Fruit fly (Drosophila melanogaster) whole organism, wandering third instar larva: ENCODE results near the gene edin.

Experiments used
- Abd-B ChIP-seq: fragments of >200 bp; optimal IDR thresholded peaks from 2 replicates; lab custom pipeline; 2017; ENCODE audit warnings: missing biosample characterization, missing genetic modification characterization
- CG32264 ChIP-seq: fragments of 200-800 bp; sonication (Bioruptor generic); optimal IDR thresholded peaks from 2 replicates; lab custom pipeline; 2016; ENCODE audit warnings: missing biosample characterization, missing genetic modification characterization
- CG9705 ChIP-seq: fragments of 200-800 bp; sonication (Bioruptor generic); optimal IDR thresholded peaks from 2 replicates; lab custom pipeline; 2018; ENCODE audit warnings: missing biosample characterization, mild to moderate bottlenecking, missing genetic modification characterization
- CrebA ChIP-seq: fragments of 200-800 bp; sonication (Bioruptor generic); optimal IDR thresholded peaks from 2 replicates; lab custom pipeline; 2016; ENCODE audit warnings: missing biosample characterization, mild to moderate bottlenecking, missing genetic modification characterization, borderline replicate concordance
- Dfd ChIP-seq: fragments of >200 bp; optimal IDR thresholded peaks from 2 replicates; lab custom pipeline; 2017; ENCODE audit warnings: missing biosample characterization, missing genetic modification characterization
- Dif ChIP-seq: fragments of 200-275, 200-300 bp; sonication (Bioruptor generic); optimal IDR thresholded peaks from 2 replicates; lab custom pipeline; 2018; ENCODE audit warnings: missing biosample characterization, missing genetic modification characterization; ENCODE audit not compliant: partially characterized antibody
- GATAd ChIP-seq: sonication (Bioruptor generic); optimal IDR thresholded peaks from 2 replicates; lab custom pipeline; 2016; ENCODE audit warnings: missing biosample characterization, missing genetic modification characterization
- HLH106 ChIP-seq: fragments of 200-800 bp; optimal IDR thresholded peaks from 3 replicates; lab custom pipeline; 2019; ENCODE audit warnings: missing biosample characterization, mild to moderate bottlenecking, missing genetic modification characterization, moderate library complexity
- Hnf4 ChIP-seq: fragments of 200-800 bp; sonication (Bioruptor generic); optimal IDR thresholded peaks from 2 replicates; lab custom pipeline; 2016; ENCODE audit warnings: missing biosample characterization, mild to moderate bottlenecking, missing genetic modification characterization
- Hr78 ChIP-seq: fragments of >200 bp; optimal IDR thresholded peaks from 2 replicates; lab custom pipeline; 2017; ENCODE audit warnings: missing biosample characterization, missing genetic modification characterization
- Hr83 ChIP-seq: fragments of 200-300 bp; sonication (Bioruptor generic); optimal IDR thresholded peaks from 2 replicates; lab custom pipeline; 2016; ENCODE audit warnings: missing biosample characterization, mild to moderate bottlenecking, missing genetic modification characterization, moderate library complexity; ENCODE audit not compliant: poor library complexity, severe bottlenecking
- Jra ChIP-seq: sonication (Bioruptor generic); optimal IDR thresholded peaks from 2 replicates; lab custom pipeline; 2016; ENCODE audit warnings: missing biosample characterization, missing genetic modification characterization
- Mio ChIP-seq: sonication (Bioruptor generic); optimal IDR thresholded peaks from 2 replicates; lab custom pipeline; 2016; ENCODE audit warnings: missing biosample characterization, missing genetic modification characterization
- Myc ChIP-seq: fragments of >200 bp; optimal IDR thresholded peaks from 2 replicates; lab custom pipeline; 2017
- N ChIP-seq: fragments of >200 bp; optimal IDR thresholded peaks from 2 replicates; lab custom pipeline; 2018; ENCODE audit warnings: missing biosample characterization, missing external identifiers, missing genetic modification characterization
- OdsH ChIP-seq: fragments of 200-800 bp; sonication (Bioruptor generic); optimal IDR thresholded peaks from 2 replicates; lab custom pipeline; 2016; ENCODE audit warnings: missing biosample characterization, mild to moderate bottlenecking, missing genetic modification characterization
- Rel ChIP-seq, 2 experiments: fragments of 200-800 bp; sonication (Bioruptor generic) in 1 of 2; optimal IDR thresholded peaks; 2 replicates in 1 of 2; 3 replicates in 1 of 2; lab custom pipeline; 2016 to 2019; ENCODE audit warnings: mild to moderate bottlenecking in 2 of 2, missing biosample characterization in 2 of 2, missing genetic modification characterization in 2 of 2, moderate library complexity in 1 of 2
- Sp1 ChIP-seq: fragments of 200-800 bp; sonication (Bioruptor generic); optimal IDR thresholded peaks from 3 replicates; lab custom pipeline; 2019; ENCODE audit warnings: missing biosample characterization, mild to moderate bottlenecking, missing genetic modification characterization, moderate library complexity
- Vsx2 ChIP-seq: fragments of 200-300, 225-300 bp; sonication (Bioruptor generic); optimal IDR thresholded peaks from 2 replicates; lab custom pipeline; 2018; ENCODE audit warnings: missing biosample characterization, missing genetic modification characterization; ENCODE audit not compliant: partially characterized antibody
- br ChIP-seq: fragments of 200-800 bp; sonication (Bioruptor generic); optimal IDR thresholded peaks from 2 replicates; lab custom pipeline; 2016; ENCODE audit warnings: missing biosample characterization, missing genetic modification characterization
- brk ChIP-seq: fragments of 200-800 bp; sonication (Bioruptor generic); optimal IDR thresholded peaks from 2 replicates; lab custom pipeline; 2016; ENCODE audit warnings: missing biosample characterization, mild to moderate bottlenecking, missing genetic modification characterization
- dl ChIP-seq, 2 experiments: fragments of 175-275, 200-275 bp in 1 of 2; fragments of 200-275 bp in 1 of 2; sonication (Bioruptor generic); optimal IDR thresholded peaks; lab custom pipeline; 2018; ENCODE audit warnings: mild to moderate bottlenecking in 2 of 2, missing biosample characterization in 2 of 2, missing genetic modification characterization in 2 of 2, moderate library complexity in 2 of 2; ENCODE audit not compliant: partially characterized antibody in 2 of 2, insufficient read depth in 1 of 2
- dmrt93B ChIP-seq: fragments of 200-800 bp; sonication (Bioruptor generic); optimal IDR thresholded peaks from 2 replicates; lab custom pipeline; 2018; ENCODE audit warnings: missing biosample characterization, mild to moderate bottlenecking, missing genetic modification characterization
- dsf ChIP-seq: sonication (Bioruptor generic); optimal IDR thresholded peaks from 2 replicates; lab custom pipeline; 2016; ENCODE audit warnings: missing biosample characterization, missing genetic modification characterization, borderline replicate concordance
- ey ChIP-seq: fragments of 200-800 bp; sonication (Bioruptor generic); optimal IDR thresholded peaks from 2 replicates; lab custom pipeline; 2016; ENCODE audit warnings: missing biosample characterization, missing genetic modification characterization
- foxo ChIP-seq, 2 experiments: fragments of 200-800 bp; sonication (Bioruptor generic); optimal IDR thresholded peaks; 2 replicates in 1 of 2; 3 replicates in 1 of 2; lab custom pipeline; 2016 to 2017; ENCODE audit warnings: missing biosample characterization in 2 of 2, missing genetic modification characterization in 2 of 2
- fru ChIP-seq: fragments of 200-800 bp; sonication (Bioruptor generic); optimal IDR thresholded peaks from 3 replicates; lab custom pipeline; 2016; ENCODE audit warnings: missing biosample characterization, mild to moderate bottlenecking, missing genetic modification characterization
- h ChIP-seq: fragments of 200-800 bp; sonication (Bioruptor generic); optimal IDR thresholded peaks from 3 replicates; lab custom pipeline; 2016; ENCODE audit warnings: missing biosample characterization, mild to moderate bottlenecking, missing genetic modification characterization
- jim ChIP-seq: fragments of 175-275, 200-325 bp; sonication (Bioruptor generic); optimal IDR thresholded peaks from 2 replicates; lab custom pipeline; 2016; ENCODE audit warnings: missing biosample characterization, mild to moderate bottlenecking, missing genetic modification characterization
- lola ChIP-seq: fragments of >200 bp; optimal IDR thresholded peaks from 2 replicates; lab custom pipeline; 2017; ENCODE audit warnings: missing biosample characterization, missing genetic modification characterization
- pan ChIP-seq: fragments of >200 bp; optimal IDR thresholded peaks from 2 replicates; lab custom pipeline; 2017
- psq ChIP-seq: fragments of 200-800 bp; sonication (Bioruptor generic); optimal IDR thresholded peaks from 3 replicates; lab custom pipeline; 2017; ENCODE audit warnings: missing biosample characterization, mild to moderate bottlenecking, missing genetic modification characterization, moderate library complexity
- rgr ChIP-seq: fragments of 200-800 bp; sonication (Bioruptor generic); optimal IDR thresholded peaks from 3 replicates; lab custom pipeline; 2016; ENCODE audit warnings: missing biosample characterization, mild to moderate bottlenecking, missing genetic modification characterization
- sage ChIP-seq: fragments of 200-800 bp; sonication (Bioruptor generic); optimal IDR thresholded peaks from 2 replicates; lab custom pipeline; 2016; ENCODE audit warnings: missing biosample characterization, mild to moderate bottlenecking, missing genetic modification characterization
- sv ChIP-seq: fragments of 200-800 bp; sonication (Bioruptor generic); optimal IDR thresholded peaks from 3 replicates; lab custom pipeline; 2016; ENCODE audit warnings: missing biosample characterization, missing genetic modification characterization
- tai ChIP-seq: sonication (Bioruptor generic); optimal IDR thresholded peaks from 2 replicates; lab custom pipeline; 2016; ENCODE audit warnings: missing biosample characterization, missing genetic modification characterization
- usp ChIP-seq: fragments of >200 bp; optimal IDR thresholded peaks from 2 replicates; lab custom pipeline; 2017; ENCODE audit warnings: missing biosample characterization, missing genetic modification characterization
- woc ChIP-seq: sonication (Bioruptor generic); optimal IDR thresholded peaks from 2 replicates; lab custom pipeline; 2016; ENCODE audit warnings: missing biosample characterization, mild to moderate bottlenecking, missing genetic modification characterization

Gene edin

DNA sequence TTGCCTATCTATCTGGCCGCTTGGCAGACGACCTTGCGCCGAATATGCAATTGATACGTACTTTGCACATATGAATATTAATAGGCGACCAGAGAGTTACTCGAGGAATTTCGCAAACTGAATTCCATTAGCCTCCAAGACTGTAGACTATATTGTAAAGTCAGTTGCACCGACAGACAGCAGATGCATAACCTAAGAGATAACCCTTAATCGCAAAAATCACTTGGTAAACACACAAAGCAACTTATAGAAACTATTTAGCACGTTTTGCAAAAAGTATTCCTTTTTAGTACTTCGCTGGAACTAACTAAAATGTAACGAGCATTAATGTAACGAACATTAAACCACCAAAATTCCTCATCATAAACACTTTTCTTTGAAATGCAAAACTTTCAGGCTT lies 8.6 kb upstream of the edin start, which contains the start of gene CG6333:
Gene CG6333, minus strand, starts transcription at position 101 of the 400 bp plus-strand sequence.
- TF ChIP-seq CG32264 (GFP tag; lab: Kevin White, UChicago) (no peak), Myc (no peak), CG9705 (GFP tag; lab: Kevin White, UChicago) (no peak), GATAd (no peak), sv (GFP tag; lab: Kevin White, UChicago) (no peak), Dfd (GFP tag; lab: Kevin White, UChicago) (no peak), foxo (GFP tag; optimal IDR thresholded peaks at IDR 0.05; lab: Kevin White, UChicago) (no peak), Rel (GFP tag; optimal IDR thresholded peaks at IDR 0.05; lab: Kevin White, UChicago) (no peak), Rel (tag; optimal IDR thresholded peaks at IDR 0.05; lab: Kevin White, UChicago) (no peak), Hr78 (GFP tag; lab: Kevin White, UChicago) (no peak), pan (lab: Kevin White, UChicago) (no peak)

DNA sequence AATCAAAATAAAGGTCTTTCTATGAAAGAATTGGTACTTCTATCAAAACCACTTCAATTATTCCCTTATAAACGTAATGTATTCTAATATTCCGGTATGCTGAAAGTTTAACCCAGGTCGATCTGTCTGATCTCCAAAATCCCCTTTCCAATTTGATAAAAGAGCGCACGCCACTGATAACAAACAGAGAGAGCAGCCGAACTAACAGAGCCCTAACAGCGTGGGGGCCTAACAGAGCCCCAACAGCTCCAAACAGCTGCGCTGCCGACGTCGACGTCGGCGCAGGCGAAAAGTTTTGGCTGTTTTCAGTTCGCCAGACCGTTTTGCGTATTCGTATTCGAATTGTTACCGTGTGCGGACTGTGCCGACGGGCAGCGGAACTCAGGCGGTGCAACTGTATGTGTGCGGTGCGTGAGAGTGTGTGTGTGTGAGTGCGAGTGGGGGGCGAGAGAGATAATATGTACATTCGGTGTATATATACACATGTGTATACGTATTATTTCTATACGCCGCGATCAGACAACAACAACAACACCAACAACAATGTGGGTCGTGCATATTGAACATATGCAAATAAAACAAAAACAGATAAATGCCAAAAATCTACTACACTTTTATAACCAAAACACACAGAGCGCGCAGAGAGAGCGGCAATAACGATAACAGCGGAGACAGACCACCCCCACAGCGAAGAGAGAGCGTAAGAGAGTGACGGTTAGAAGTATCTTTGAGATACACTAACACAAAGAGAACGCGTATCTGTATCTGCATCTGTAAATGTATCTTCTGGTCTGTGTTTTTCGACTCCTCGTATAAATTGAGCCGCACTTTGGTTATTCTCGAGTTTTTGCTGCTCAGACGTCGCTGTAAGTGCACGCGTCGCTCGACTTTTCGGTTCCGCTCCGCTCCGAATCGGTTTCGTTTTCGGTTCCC lies 7.6 kb upstream of the edin start, which contains the start of gene Oatp74D:
Gene Oatp74D, plus strand, starts transcription at position 325 of the 933 bp plus-strand sequence.
- TF ChIP-seq Rel (GFP tag; optimal IDR thresholded peaks at IDR 0.05; lab: Kevin White, UChicago) (peak; percentile 52), Rel (tag; optimal IDR thresholded peaks at IDR 0.05; lab: Kevin White, UChicago) (peak; percentile 73), CG32264 (GFP tag; lab: Kevin White, UChicago) (peak; percentile 57), ey (GFP tag; lab: Kevin White, UChicago) (peak; percentile 63), br (peak; percentile 50), sv (GFP tag; lab: Kevin White, UChicago) (no peak), N (GFP tag; lab: Kevin White, UChicago) (peak; percentile 89), Hr78 (GFP tag; lab: Kevin White, UChicago) (no peak), lola (GFP tag; lab: Kevin White, UChicago) (no peak), dsf (GFP tag; lab: Kevin White, UChicago) (no peak), Dfd (GFP tag; lab: Kevin White, UChicago) (no peak), woc (GFP tag; lab: Kevin White, UChicago) (peak; percentile 34), Dif (GFP tag; lab: Kevin White, UChicago) (peak; percentile 73), foxo (GFP tag; optimal IDR thresholded peaks at IDR 0.05; lab: Kevin White, UChicago) (peak; percentile 3 to 72), OdsH (GFP tag; lab: Kevin White, UChicago) (peak; percentile 60), Hnf4 (GFP tag; lab: Kevin White, UChicago) (peak; percentile 51), GATAd (no peak), HLH106 (tag; lab: Kevin White, UChicago) (peak; percentile 18), Hr83 (GFP tag; lab: Kevin White, UChicago) (peak; percentile 41), dmrt93B (no peak), h (GFP tag; lab: Kevin White, UChicago) (peak; percentile 71), tai (peak; percentile 57), rgr (GFP tag; lab: Kevin White, UChicago) (peak; percentile 71), usp (GFP tag; lab: Kevin White, UChicago) (no peak), CrebA (GFP tag; lab: Kevin White, UChicago) (peak; percentile 75), CG9705 (GFP tag; lab: Kevin White, UChicago) (no peak), Jra (peak; percentile 13), Sp1 (GFP tag; lab: Kevin White, UChicago) (peak; percentile 38), Mio (GFP tag; lab: Kevin White, UChicago) (no peak), brk (GFP tag; lab: Kevin White, UChicago) (peak; percentile 41), psq (peak; percentile 46), Vsx2 (GFP tag; lab: Kevin White, UChicago) (peak; percentile 53), Abd-B (GFP tag; lab: Kevin White, UChicago) (peak; percentile 52), jim (GFP tag; lab: Kevin White, UChicago) (no peak), pan (lab: Kevin White, UChicago) (no peak), Myc (no peak), sage (peak; percentile 53), fru (GFP tag; lab: Kevin White, UChicago) (peak; percentile 60), dl (GFP tag; optimal IDR thresholded peaks at IDR 0.05; lab: Kevin White, UChicago; ENCODE audit: insufficient read depth in 1 of 2, partially characterized antibody in 2 of 2) (peak; percentile 59 to 74)
- TF ChIP-seq, all 38 proteins: peak for 25
